Fruit fly (Drosophila melanogaster) whole organism, wandering third instar larva: ENCODE measurements around the gene dmrt93B.

ENCODE experiments used
- Abd-B ChIP-seq: fragments of >200 bp; optimal IDR thresholded peaks from 2 replicates; lab custom pipeline; 2017; ENCODE audit warnings: missing biosample characterization, missing genetic modification characterization
- CG32264 ChIP-seq: fragments of 200-800 bp; sonication (Bioruptor generic); optimal IDR thresholded peaks from 2 replicates; lab custom pipeline; 2016; ENCODE audit warnings: missing biosample characterization, missing genetic modification characterization
- CG9705 ChIP-seq: fragments of 200-800 bp; sonication (Bioruptor generic); optimal IDR thresholded peaks from 2 replicates; lab custom pipeline; 2018; ENCODE audit warnings: missing biosample characterization, mild to moderate bottlenecking, missing genetic modification characterization
- Dfd ChIP-seq: fragments of >200 bp; optimal IDR thresholded peaks from 2 replicates; lab custom pipeline; 2017; ENCODE audit warnings: missing biosample characterization, missing genetic modification characterization
- Dif ChIP-seq: fragments of 200-275, 200-300 bp; sonication (Bioruptor generic); optimal IDR thresholded peaks from 2 replicates; lab custom pipeline; 2018; ENCODE audit warnings: missing biosample characterization, missing genetic modification characterization; ENCODE audit not compliant: partially characterized antibody
- GATAd ChIP-seq: sonication (Bioruptor generic); optimal IDR thresholded peaks from 2 replicates; lab custom pipeline; 2016; ENCODE audit warnings: missing biosample characterization, missing genetic modification characterization
- Hnf4 ChIP-seq: fragments of 200-800 bp; sonication (Bioruptor generic); optimal IDR thresholded peaks from 2 replicates; lab custom pipeline; 2016; ENCODE audit warnings: missing biosample characterization, mild to moderate bottlenecking, missing genetic modification characterization
- Hr83 ChIP-seq: fragments of 200-300 bp; sonication (Bioruptor generic); optimal IDR thresholded peaks from 2 replicates; lab custom pipeline; 2016; ENCODE audit warnings: missing biosample characterization, mild to moderate bottlenecking, missing genetic modification characterization, moderate library complexity; ENCODE audit not compliant: poor library complexity, severe bottlenecking
- Jra ChIP-seq: sonication (Bioruptor generic); optimal IDR thresholded peaks from 2 replicates; lab custom pipeline; 2016; ENCODE audit warnings: missing biosample characterization, missing genetic modification characterization
- Myc ChIP-seq: fragments of >200 bp; optimal IDR thresholded peaks from 2 replicates; lab custom pipeline; 2017
- OdsH ChIP-seq: fragments of 200-800 bp; sonication (Bioruptor generic); optimal IDR thresholded peaks from 2 replicates; lab custom pipeline; 2016; ENCODE audit warnings: missing biosample characterization, mild to moderate bottlenecking, missing genetic modification characterization
- Rel ChIP-seq, 2 experiments: fragments of 200-800 bp; sonication (Bioruptor generic) in 1 of 2; optimal IDR thresholded peaks; 2 replicates in 1 of 2; 3 replicates in 1 of 2; lab custom pipeline; 2016 to 2019; ENCODE audit warnings: mild to moderate bottlenecking in 2 of 2, missing biosample characterization in 2 of 2, missing genetic modification characterization in 2 of 2, moderate library complexity in 1 of 2
- Sp1 ChIP-seq: fragments of 200-800 bp; sonication (Bioruptor generic); optimal IDR thresholded peaks from 3 replicates; lab custom pipeline; 2019; ENCODE audit warnings: missing biosample characterization, mild to moderate bottlenecking, missing genetic modification characterization, moderate library complexity
- br ChIP-seq: fragments of 200-800 bp; sonication (Bioruptor generic); optimal IDR thresholded peaks from 2 replicates; lab custom pipeline; 2016; ENCODE audit warnings: missing biosample characterization, missing genetic modification characterization
- brk ChIP-seq: fragments of 200-800 bp; sonication (Bioruptor generic); optimal IDR thresholded peaks from 2 replicates; lab custom pipeline; 2016; ENCODE audit warnings: missing biosample characterization, mild to moderate bottlenecking, missing genetic modification characterization
- dl ChIP-seq, 2 experiments: fragments of 175-275, 200-275 bp in 1 of 2; fragments of 200-275 bp in 1 of 2; sonication (Bioruptor generic); optimal IDR thresholded peaks; lab custom pipeline; 2018; ENCODE audit warnings: mild to moderate bottlenecking in 2 of 2, missing biosample characterization in 2 of 2, missing genetic modification characterization in 2 of 2, moderate library complexity in 2 of 2; ENCODE audit not compliant: partially characterized antibody in 2 of 2, insufficient read depth in 1 of 2
- dmrt93B ChIP-seq: fragments of 200-800 bp; sonication (Bioruptor generic); optimal IDR thresholded peaks from 2 replicates; lab custom pipeline; 2018; ENCODE audit warnings: missing biosample characterization, mild to moderate bottlenecking, missing genetic modification characterization
- dsf ChIP-seq: sonication (Bioruptor generic); optimal IDR thresholded peaks from 2 replicates; lab custom pipeline; 2016; ENCODE audit warnings: missing biosample characterization, missing genetic modification characterization, borderline replicate concordance
- ey ChIP-seq: fragments of 200-800 bp; sonication (Bioruptor generic); optimal IDR thresholded peaks from 2 replicates; lab custom pipeline; 2016; ENCODE audit warnings: missing biosample characterization, missing genetic modification characterization
- foxo ChIP-seq, 2 experiments: fragments of 200-800 bp; sonication (Bioruptor generic); optimal IDR thresholded peaks; 2 replicates in 1 of 2; 3 replicates in 1 of 2; lab custom pipeline; 2016 to 2017; ENCODE audit warnings: missing biosample characterization in 2 of 2, missing genetic modification characterization in 2 of 2
- fru ChIP-seq: fragments of 200-800 bp; sonication (Bioruptor generic); optimal IDR thresholded peaks from 3 replicates; lab custom pipeline; 2016; ENCODE audit warnings: missing biosample characterization, mild to moderate bottlenecking, missing genetic modification characterization
- lola ChIP-seq: fragments of >200 bp; optimal IDR thresholded peaks from 2 replicates; lab custom pipeline; 2017; ENCODE audit warnings: missing biosample characterization, missing genetic modification characterization
- pan ChIP-seq: fragments of >200 bp; optimal IDR thresholded peaks from 2 replicates; lab custom pipeline; 2017
- rgr ChIP-seq: fragments of 200-800 bp; sonication (Bioruptor generic); optimal IDR thresholded peaks from 3 replicates; lab custom pipeline; 2016; ENCODE audit warnings: missing biosample characterization, mild to moderate bottlenecking, missing genetic modification characterization
- sage ChIP-seq: fragments of 200-800 bp; sonication (Bioruptor generic); optimal IDR thresholded peaks from 2 replicates; lab custom pipeline; 2016; ENCODE audit warnings: missing biosample characterization, mild to moderate bottlenecking, missing genetic modification characterization
- sv ChIP-seq: fragments of 200-800 bp; sonication (Bioruptor generic); optimal IDR thresholded peaks from 3 replicates; lab custom pipeline; 2016; ENCODE audit warnings: missing biosample characterization, missing genetic modification characterization
- tai ChIP-seq: sonication (Bioruptor generic); optimal IDR thresholded peaks from 2 replicates; lab custom pipeline; 2016; ENCODE audit warnings: missing biosample characterization, missing genetic modification characterization
- usp ChIP-seq: fragments of >200 bp; optimal IDR thresholded peaks from 2 replicates; lab custom pipeline; 2017; ENCODE audit warnings: missing biosample characterization, missing genetic modification characterization
- woc ChIP-seq: sonication (Bioruptor generic); optimal IDR thresholded peaks from 2 replicates; lab custom pipeline; 2016; ENCODE audit warnings: missing biosample characterization, mild to moderate bottlenecking, missing genetic modification characterization

The dmrt93B gene

DNA sequence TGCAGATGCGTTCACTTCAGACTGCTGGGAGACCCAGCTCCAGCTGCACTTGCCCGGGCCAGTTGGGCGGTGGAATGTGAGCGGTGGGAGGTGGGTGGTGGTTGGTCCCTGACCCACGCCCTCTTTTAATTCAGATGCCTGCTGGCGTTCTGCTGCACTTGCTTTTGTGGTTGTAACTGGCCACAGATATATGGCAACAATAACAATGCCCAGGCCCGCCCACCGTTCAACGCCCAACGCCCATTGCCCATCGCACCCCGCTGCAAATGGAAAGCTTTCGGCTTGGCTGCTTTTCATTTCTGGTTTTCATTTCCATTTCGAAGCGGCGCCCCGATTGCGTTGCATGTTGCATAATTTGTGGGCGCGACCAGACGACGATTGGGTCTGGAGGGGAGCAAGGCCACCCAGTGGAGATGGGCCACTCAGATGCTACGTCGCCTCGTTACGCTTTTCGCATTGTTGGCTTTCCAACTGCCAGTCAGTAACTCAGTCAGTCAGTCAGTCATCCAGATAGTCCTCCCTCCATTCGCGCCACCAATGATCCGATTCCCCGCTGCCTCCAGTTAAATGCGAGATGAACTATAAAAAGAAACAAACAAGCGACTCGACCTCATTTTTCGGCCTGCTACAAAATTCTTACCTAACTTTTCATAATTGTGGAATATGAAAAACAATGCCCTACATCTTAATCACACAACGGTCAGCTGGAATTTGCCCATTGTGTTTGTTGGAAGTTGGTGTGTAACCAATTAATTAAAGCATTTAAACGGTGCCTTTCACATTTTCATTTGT lies 16.6 kb downstream of the dmrt93B start:
- TF ChIP-seq sv, result no peak
- no peak for TF ChIP-seq sage (GFP tag; lab: Kevin White, UChicago)
- no peak for TF ChIP-seq dl (GFP tag; optimal IDR thresholded peaks at IDR 0.05; lab: Kevin White, UChicago; ENCODE audit: insufficient read depth in 1 of 2, partially characterized antibody in 2 of 2)
- TF ChIP-seq CG32264, result no peak

DNA sequence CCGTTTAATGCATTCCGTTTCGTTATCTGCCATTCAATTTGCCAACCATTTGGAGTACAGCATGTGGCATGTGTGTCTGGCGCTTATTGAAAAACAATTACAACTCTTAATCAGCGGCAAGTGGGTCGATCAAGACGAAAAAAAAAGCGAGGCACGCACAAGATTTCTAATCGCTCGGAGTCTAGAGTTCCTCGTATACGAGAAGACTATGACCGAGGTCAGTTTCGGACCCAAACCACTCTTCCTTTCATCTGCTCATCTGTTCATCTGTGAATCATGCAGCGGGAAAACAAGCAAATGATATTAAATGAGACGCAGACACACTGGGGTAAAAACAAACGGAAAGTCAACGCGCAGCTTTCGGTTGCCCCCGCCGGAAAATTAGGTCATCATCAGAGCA lies 17.7 kb downstream of the dmrt93B start:
- TF ChIP-seq sage (GFP tag; lab: Kevin White, UChicago), result no peak
- TF ChIP-seq dmrt93B (GFP tag; lab: Kevin White, UChicago), result no peak
- no peak for TF ChIP-seq brk (GFP tag; lab: Kevin White, UChicago)
- TF ChIP-seq ey, result no peak
- TF ChIP-seq rgr (GFP tag; lab: Kevin White, UChicago), result no peak
- no peak for TF ChIP-seq Rel (GFP tag; optimal IDR thresholded peaks at IDR 0.05; lab: Kevin White, UChicago)
- TF ChIP-seq Rel (tag; optimal IDR thresholded peaks at IDR 0.05; lab: Kevin White, UChicago), result no peak
- no peak for TF ChIP-seq tai
- TF ChIP-seq woc (GFP tag; lab: Kevin White, UChicago), result no peak
- TF ChIP-seq OdsH (GFP tag; lab: Kevin White, UChicago), result no peak
- no peak for TF ChIP-seq Myc (lab: Kevin White, UChicago)
- no peak for TF ChIP-seq dsf (GFP tag; lab: Kevin White, UChicago)
- no peak for TF ChIP-seq Jra (GFP tag; lab: Kevin White, UChicago)

dm6 chr3R:21092036-21092435 lies 18.2 kb downstream of the dmrt93B start:
- TF ChIP-seq foxo (GFP tag; optimal IDR thresholded peaks at IDR 0.05; lab: Kevin White, UChicago) (no peak), br (GFP tag; lab: Kevin White, UChicago) (no peak), GATAd (GFP tag; lab: Kevin White, UChicago) (no peak), tai (no peak), rgr (GFP tag; lab: Kevin White, UChicago) (no peak), usp (GFP tag; lab: Kevin White, UChicago) (no peak), lola (no peak), Hr83 (GFP tag; lab: Kevin White, UChicago) (no peak), pan (lab: Kevin White, UChicago) (no peak), Dfd (GFP tag; lab: Kevin White, UChicago) (no peak)

- TF ChIP-seq br (GFP tag; lab: Kevin White, UChicago), result no peak
Measured at dm6 chr3R:21092829-21093228, 19.0 kb downstream of the dmrt93B start.

DNA sequence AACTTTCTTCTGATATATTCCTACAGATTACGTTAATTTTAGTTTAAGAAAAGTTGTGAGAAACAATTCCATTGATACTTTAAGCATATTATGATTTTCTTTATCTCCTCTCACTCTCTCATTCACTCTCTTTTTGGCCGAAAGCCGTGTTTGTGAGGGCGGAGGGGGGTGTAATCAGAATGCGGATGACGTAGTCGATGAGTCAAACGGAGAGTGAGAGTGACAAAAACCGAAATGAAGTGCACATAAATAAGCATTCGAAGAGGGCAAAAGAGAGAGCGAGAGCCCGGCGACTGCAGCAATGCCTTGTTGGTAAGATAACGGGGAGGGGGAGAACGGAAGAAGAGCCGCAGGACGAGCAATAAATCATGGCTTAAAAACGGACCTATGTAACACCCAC lies 20.5 kb downstream of the dmrt93B start:
- no peak for TF ChIP-seq GATAd (GFP tag; lab: Kevin White, UChicago)
- TF ChIP-seq Dif (GFP tag; lab: Kevin White, UChicago), result peak; percentile 59
- TF ChIP-seq Sp1 (GFP tag; lab: Kevin White, UChicago), result no peak
- TF ChIP-seq Jra (GFP tag; lab: Kevin White, UChicago), result peak; percentile 9
- TF ChIP-seq, all 38 proteins: peak for 2

DNA sequence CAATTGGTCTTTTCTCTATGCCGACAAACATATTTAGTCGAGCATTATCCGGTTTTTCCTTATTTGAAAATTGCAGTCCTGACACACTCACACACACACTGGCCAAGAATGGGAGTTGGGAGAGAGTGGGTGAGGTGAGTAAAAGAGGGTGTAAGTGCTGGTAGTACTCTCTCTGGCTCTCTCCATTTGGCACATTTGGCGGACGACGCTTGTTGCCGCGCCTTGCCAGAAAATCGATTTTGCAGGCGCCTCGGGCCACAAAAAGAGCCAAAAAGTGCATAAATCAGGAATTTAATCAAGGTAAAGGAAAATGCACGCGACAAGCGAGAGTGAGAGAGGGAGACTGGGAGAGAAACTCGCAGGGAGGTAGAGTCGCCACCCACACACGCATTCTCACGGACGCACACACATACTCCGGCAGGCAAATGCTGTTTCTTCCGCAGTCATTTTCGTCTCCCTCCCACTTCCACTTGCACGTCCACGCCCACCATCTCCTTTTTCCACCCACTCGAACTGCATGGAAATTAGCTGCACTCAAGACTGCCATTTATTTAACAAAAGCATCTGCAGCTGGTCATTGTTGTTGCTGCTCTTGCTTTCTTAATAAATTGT lies 22.8 kb downstream of the dmrt93B start:
- no peak for TF ChIP-seq dmrt93B (GFP tag; lab: Kevin White, UChicago)
- TF ChIP-seq lola, result no peak
- TF ChIP-seq Abd-B, result no peak
- TF ChIP-seq Dif (GFP tag; lab: Kevin White, UChicago), result no peak
- no peak for TF ChIP-seq CG32264
- no peak for TF ChIP-seq sv
- TF ChIP-seq pan (lab: Kevin White, UChicago), result no peak
- TF ChIP-seq foxo (GFP tag; optimal IDR thresholded peaks at IDR 0.05; lab: Kevin White, UChicago), result no peak
- no peak for TF ChIP-seq woc (GFP tag; lab: Kevin White, UChicago)
- TF ChIP-seq Rel (GFP tag; optimal IDR thresholded peaks at IDR 0.05; lab: Kevin White, UChicago), result no peak
- TF ChIP-seq Rel (tag; optimal IDR thresholded peaks at IDR 0.05; lab: Kevin White, UChicago), result no peak
- no peak for TF ChIP-seq dsf (GFP tag; lab: Kevin White, UChicago)
- no peak for TF ChIP-seq Myc (lab: Kevin White, UChicago)
- no peak for TF ChIP-seq CG9705
- TF ChIP-seq fru (GFP tag; lab: Kevin White, UChicago), result no peak
- TF ChIP-seq brk (GFP tag; lab: Kevin White, UChicago), result no peak
- no peak for TF ChIP-seq Hr83 (GFP tag; lab: Kevin White, UChicago)
- TF ChIP-seq Hnf4 (GFP tag; lab: Kevin White, UChicago), result no peak
- TF ChIP-seq, all 38 proteins: peak for 0
